Fruit fly (Drosophila melanogaster) whole organism: ENCODE measurements around the gene CG8534.

ENCODE experiments used
- pan ChIP-seq: fragments of >200 bp; optimal IDR thresholded peaks from 2 replicates; lab custom pipeline; 2017
- usp ChIP-seq: fragments of >200 bp; optimal IDR thresholded peaks from 2 replicates; lab custom pipeline; 2017; ENCODE audit warnings: missing biosample characterization, missing genetic modification characterization, mixed read lengths

- TF ChIP-seq pan (lab: Kevin White, UChicago) (no peak), usp (no peak)
Measured at dm6 chr3R:9774821-9775220, 37.7 kb upstream of the CG8534 start, which contains the start of gene topi.
